Worm (Caenorhabditis elegans): Measurements from ENCODE around the gene F54D5.4.

ce11 chrII:11571260-11571854 is 1.7 kb downstream of the F54D5.4 start, which contains the start of gene F54D5.3:
- TF ChIP-seq klf-2 (GFP tag; conservative IDR thresholded peaks at IDR 0.05) (no peak), med-1 (GFP tag; optimal IDR thresholded peaks at IDR 0.05; ENCODE audit: insufficient read depth) (no peak), ztf-29 (GFP tag; IDR thresholded peaks at IDR 0.05) (no peak), cog-1 (tag; optimal IDR thresholded peaks at IDR 0.05) (no peak), tab-1 (GFP tag; IDR thresholded peaks at IDR 0.05) (no peak)

Data from whole organism, midembryonic.